Worm (Caenorhabditis elegans) whole organism, young adult: ENCODE data around the gene sdpn-1.
A peak's percentile ranks its signal among the peaks of the same experiment; 100 is the strongest.

ENCODE experiments used
- B0019.2 ChIP-seq: fragments of 200-800 bp; sonication (Bioruptor generic); conservative IDR thresholded peaks from 2 replicates; pipeline ENCODE4 v1.3.6; 2022; ENCODE audit warnings: missing genetic modification reagents, missing genetic modification characterization, missing compliant biosample characterization
- B0261.1 ChIP-seq: sonication (generic microtip); optimal IDR thresholded peaks from 2 replicates; lab custom pipeline; 2016; ENCODE audit warnings: mild to moderate bottlenecking, missing genetic modification characterization, moderate library complexity, missing compliant biosample characterization
- B0336.3 ChIP-seq: fragments of 200-800 bp; sonication (Bioruptor generic); IDR thresholded peaks from 2 replicates; pipeline ENCODE4 v1.3.6; 2022; ENCODE audit warnings: missing genetic modification characterization, missing compliant biosample characterization
- F10E7.11 ChIP-seq: sonication (generic microtip); optimal IDR thresholded peaks from 2 replicates; lab custom pipeline; 2017; ENCODE audit warnings: mild to moderate bottlenecking, missing genetic modification characterization, moderate library complexity, missing compliant biosample characterization
- F23B12.7 ChIP-seq: sonication (generic microtip); optimal IDR thresholded peaks from 2 replicates; lab custom pipeline; 2017; ENCODE audit warnings: missing genetic modification characterization, mild to moderate bottlenecking, missing compliant biosample characterization, antibody characterized with exemption, moderate library complexity; ENCODE audit not compliant: insufficient read depth
- F52B5.7 ChIP-seq: sonication (generic microtip); optimal IDR thresholded peaks from 2 replicates; lab custom pipeline; 2016; ENCODE audit warnings: mild to moderate bottlenecking, missing genetic modification characterization, missing compliant biosample characterization
- F57A8.1 ChIP-seq: fragments of 200-800 bp; sonication (Bioruptor generic); optimal IDR thresholded peaks from 2 replicates; lab custom pipeline; 2018; ENCODE audit warnings: mild to moderate bottlenecking, missing genetic modification characterization, moderate library complexity, missing compliant biosample characterization
- Y53F4B.3 ChIP-seq: fragments of 200-800 bp; sonication (Bioruptor generic); IDR thresholded peaks from 2 replicates; pipeline ENCODE4 v1.3.6; 2022; ENCODE audit warnings: missing genetic modification reagents, missing genetic modification characterization, missing compliant biosample characterization
- Y53G8AR.9 ChIP-seq: fragments of 200-800 bp; sonication (Bioruptor generic); conservative IDR thresholded peaks from 2 replicates; pipeline ENCODE4 v1.3.6; 2022; ENCODE audit warnings: missing genetic modification reagents, missing genetic modification characterization, missing compliant biosample characterization
- Y56A3A.18 ChIP-seq: fragments of 200-800 bp; sonication (Bioruptor generic); IDR thresholded peaks from 2 replicates; pipeline ENCODE4 v1.3.6; 2022; ENCODE audit warnings: missing genetic modification reagents, missing genetic modification characterization, missing compliant biosample characterization
- Y67H2A.10 ChIP-seq: fragments of 200-800 bp; sonication (Bioruptor generic); conservative IDR thresholded peaks from 2 replicates; pipeline ENCODE4 v1.3.6; 2022; ENCODE audit warnings: missing genetic modification reagents, missing genetic modification characterization, missing compliant biosample characterization
- Y95B8A.8 ChIP-seq: fragments of 200-800 bp; sonication (Bioruptor generic); IDR thresholded peaks from 2 replicates; pipeline ENCODE4 v1.3.6; 2022; ENCODE audit warnings: missing genetic modification reagents, missing genetic modification characterization, missing compliant biosample characterization
- athp-1 ChIP-seq: sonication (generic microtip); optimal IDR thresholded peaks from 2 replicates; lab custom pipeline; 2017; ENCODE audit warnings: mild to moderate bottlenecking, missing genetic modification characterization, missing compliant biosample characterization
- attf-5 ChIP-seq: fragments of 200-800 bp; sonication (Bioruptor generic); optimal IDR thresholded peaks from 2 replicates; lab custom pipeline; 2018; ENCODE audit warnings: mild to moderate bottlenecking, missing genetic modification characterization, missing compliant biosample characterization
- bed-1 ChIP-seq: fragments of 200-800 bp; sonication (Bioruptor generic); IDR thresholded peaks from 2 replicates; pipeline ENCODE4 v1.3.6; 2022; ENCODE audit warnings: missing genetic modification reagents, missing genetic modification characterization, missing compliant biosample characterization
- bed-2 ChIP-seq: fragments of 200-800 bp; sonication (Bioruptor generic); IDR thresholded peaks from 2 replicates; pipeline ENCODE4 v1.3.6; 2022; ENCODE audit warnings: missing genetic modification reagents, missing genetic modification characterization, missing compliant biosample characterization
- cebp-2 ChIP-seq: fragments of 200-800 bp; sonication (Bioruptor generic); IDR thresholded peaks from 2 replicates; pipeline ENCODE4 v1.3.6; 2022; ENCODE audit warnings: missing genetic modification characterization, missing compliant biosample characterization
- ceh-100 ChIP-seq: fragments of 200-800 bp; sonication (Bioruptor generic); IDR thresholded peaks from 2 replicates; pipeline ENCODE4 v1.3.6; 2022; ENCODE audit warnings: missing genetic modification reagents, missing genetic modification characterization, missing compliant biosample characterization
- ceh-79 ChIP-seq: sonication (generic microtip); optimal IDR thresholded peaks from 2 replicates; lab custom pipeline; 2017; ENCODE audit warnings: mild to moderate bottlenecking, missing genetic modification characterization, missing compliant biosample characterization
- die-1 ChIP-seq: sonication (generic microtip); optimal IDR thresholded peaks from 2 replicates; lab custom pipeline; 2016; ENCODE audit warnings: missing genotype, mild to moderate bottlenecking, missing genetic modification characterization, missing compliant biosample characterization
- dox-1 ChIP-seq: fragments of 200-800 bp; sonication (Bioruptor generic); IDR thresholded peaks from 2 replicates; pipeline ENCODE4 v1.3.6; 2022; ENCODE audit warnings: missing genetic modification reagents, missing genetic modification characterization, missing compliant biosample characterization
- dpff-1 ChIP-seq: sonication (generic microtip); optimal IDR thresholded peaks from 2 replicates; lab custom pipeline; 2017; ENCODE audit warnings: mild to moderate bottlenecking, missing genetic modification characterization, missing compliant biosample characterization
- egrh-3 ChIP-seq: fragments of 200-800 bp; sonication (Bioruptor generic); IDR thresholded peaks from 2 replicates; pipeline ENCODE4 v1.3.6; 2022; ENCODE audit warnings: missing genetic modification reagents, missing genetic modification characterization, missing compliant biosample characterization
- ets-4 ChIP-seq: fragments of 200-800 bp; sonication (Bioruptor generic); optimal IDR thresholded peaks from 2 replicates; lab custom pipeline; 2018; ENCODE audit warnings: mild to moderate bottlenecking, missing genetic modification characterization, missing compliant biosample characterization
- hlh-12 ChIP-seq: sonication (generic microtip); optimal IDR thresholded peaks from 2 replicates; lab custom pipeline; 2016; ENCODE audit warnings: missing genetic modification characterization, missing compliant biosample characterization
- hlh-26 ChIP-seq: fragments of 200-800 bp; sonication (Bioruptor generic); conservative IDR thresholded peaks from 2 replicates; pipeline ENCODE4 v1.3.6; 2022; ENCODE audit warnings: missing genetic modification reagents, missing genetic modification characterization, missing compliant biosample characterization
- let-526 ChIP-seq: fragments of 200-800 bp; sonication (Bioruptor generic); IDR thresholded peaks from 2 replicates; pipeline ENCODE4 v1.3.6; 2022; ENCODE audit warnings: missing genetic modification reagents, missing genetic modification characterization, missing compliant biosample characterization
- lin-26 ChIP-seq: fragments of 200-800 bp; sonication (Bioruptor generic); IDR thresholded peaks from 2 replicates; pipeline ENCODE4 v1.3.6; 2022; ENCODE audit warnings: missing genetic modification reagents, missing genetic modification characterization, missing compliant biosample characterization
- lsl-1 ChIP-seq: fragments of 200-800 bp; sonication (Bioruptor generic); optimal IDR thresholded peaks from 2 replicates; lab custom pipeline; 2018; ENCODE audit warnings: mild to moderate bottlenecking, missing genetic modification characterization, moderate library complexity, missing compliant biosample characterization
- madf-10 ChIP-seq: sonication (generic microtip); optimal IDR thresholded peaks from 2 replicates; lab custom pipeline; 2016; ENCODE audit warnings: mild to moderate bottlenecking, missing genetic modification characterization, missing compliant biosample characterization
- madf-6 ChIP-seq: fragments of 200-800 bp; sonication (Bioruptor generic); IDR thresholded peaks from 2 replicates; pipeline ENCODE4 v1.3.6; 2022; ENCODE audit warnings: missing genetic modification reagents, missing genetic modification characterization, missing compliant biosample characterization
- mcd-1 ChIP-seq: fragments of 200-800 bp; sonication (Bioruptor generic); IDR thresholded peaks from 2 replicates; pipeline ENCODE4 v1.3.6; 2022; ENCODE audit warnings: missing genetic modification reagents, missing genetic modification characterization, missing compliant biosample characterization
- nfya-2 ChIP-seq: fragments of 200-800 bp; sonication (Bioruptor generic); IDR thresholded peaks from 2 replicates; pipeline ENCODE4 v1.3.6; 2022; ENCODE audit warnings: missing genetic modification reagents, missing genetic modification characterization, missing compliant biosample characterization
- nhr-90 ChIP-seq: sonication (generic microtip); optimal IDR thresholded peaks from 2 replicates; lab custom pipeline; 2016; ENCODE audit warnings: missing genotype, mild to moderate bottlenecking, missing genetic modification characterization, missing compliant biosample characterization
- pbrm-1 ChIP-seq: fragments of 200-800 bp; sonication (Bioruptor generic); IDR thresholded peaks from 2 replicates; pipeline ENCODE4 v1.3.6; 2022; ENCODE audit warnings: missing genetic modification reagents, missing genetic modification characterization, missing compliant biosample characterization
- pha-4 ChIP-seq: fragments of 150-350 bp; sonication (generic microtip); optimal IDR thresholded peaks from 2 replicates; lab custom pipeline; 2014; ENCODE audit warnings: missing biosample characterization, missing genetic modification reagents, missing genetic modification characterization
- repo-1 ChIP-seq: sonication (generic microtip); optimal IDR thresholded peaks from 2 replicates; lab custom pipeline; 2017; ENCODE audit warnings: mild to moderate bottlenecking, missing genetic modification characterization, missing compliant biosample characterization
- snpc-3.4 ChIP-seq: sonication (generic microtip); optimal IDR thresholded peaks from 2 replicates; lab custom pipeline; 2017; ENCODE audit warnings: missing genetic modification characterization, mild to moderate bottlenecking, missing compliant biosample characterization, antibody characterized with exemption, moderate library complexity, missing genotype, missing genetic modification reagents
- snpc-4 ChIP-seq, 5 experiments: fragments of 150-350 bp in 1 of 5; sonication (generic microtip) in 4 of 5; optimal IDR thresholded peaks; 2 replicates each; lab custom pipeline; 2014 to 2018; ENCODE audit warnings: missing genetic modification characterization in 5 of 5, missing biosample characterization in 3 of 5, antibody characterized with exemption in 2 of 5, mild to moderate bottlenecking in 2 of 5, missing compliant biosample characterization in 2 of 5, missing genotype in 2 of 5, moderate library complexity in 2 of 5, missing genetic modification reagents in 1 of 5
- tlf-1 ChIP-seq: fragments of 200-800 bp; sonication (Bioruptor generic); optimal IDR thresholded peaks from 2 replicates; lab custom pipeline; 2018; ENCODE audit warnings: mild to moderate bottlenecking, missing genetic modification characterization, missing compliant biosample characterization
- unc-130 ChIP-seq: sonication (generic microtip); optimal IDR thresholded peaks from 2 replicates; lab custom pipeline; 2016; ENCODE audit warnings: missing genetic modification reagents, missing genetic modification characterization, missing compliant biosample characterization
- zfh-2 ChIP-seq: fragments of 200-800 bp; sonication (Bioruptor generic); conservative IDR thresholded peaks from 2 replicates; pipeline ENCODE4 v1.3.6; 2022; ENCODE audit warnings: missing genetic modification reagents, missing genetic modification characterization, missing compliant biosample characterization
- ztf-18 ChIP-seq: sonication (generic microtip); optimal IDR thresholded peaks from 2 replicates; lab custom pipeline; 2016; ENCODE audit warnings: missing genotype, mild to moderate bottlenecking, missing genetic modification characterization, missing compliant biosample characterization
- ztf-22 ChIP-seq: fragments of 200-800 bp; sonication (Bioruptor generic); optimal IDR thresholded peaks from 2 replicates; lab custom pipeline; 2018; ENCODE audit warnings: mild to moderate bottlenecking, missing genetic modification characterization, moderate library complexity, missing compliant biosample characterization
- ztf-25 ChIP-seq: fragments of 200-800 bp; sonication (Bioruptor generic); IDR thresholded peaks from 2 replicates; pipeline ENCODE4 v1.3.6; 2022; ENCODE audit warnings: missing genetic modification reagents, missing genetic modification characterization, missing compliant biosample characterization
- ztf-28 ChIP-seq: fragments of 200-800 bp; sonication (Bioruptor generic); IDR thresholded peaks from 2 replicates; pipeline ENCODE4 v1.3.6; 2022; ENCODE audit warnings: missing genetic modification reagents, missing genetic modification characterization, missing compliant biosample characterization
- ztf-6 ChIP-seq: fragments of 200-800 bp; sonication (Bioruptor generic); IDR thresholded peaks from 2 replicates; pipeline ENCODE4 v1.3.6; 2022; ENCODE audit warnings: missing genetic modification reagents, missing genetic modification characterization, missing compliant biosample characterization

Gene sdpn-1

ce11 chrX:8021609-8022008 is 23.6 kb upstream of the sdpn-1 start (continued):
- TF ChIP-seq let-526 (GFP tag; lab: Robert Waterston, UW) (peak; percentile 40; the same call in 1 of the 2 replicates), nhr-90 (tag; lab: Kevin White, UChicago) (no peak), ztf-28 (GFP tag; lab: Robert Waterston, UW) (no peak), dox-1 (GFP tag; lab: Robert Waterston, UW) (peak; percentile 54; the same call in 1 of the 2 replicates), die-1 (tag; lab: Kevin White, UChicago) (no peak), pha-4 (tag; lab: Kevin White, UChicago) (no peak), B0019.2 (GFP tag; lab: Robert Waterston, UW) (no peak), nfya-2 (GFP tag; lab: Robert Waterston, UW) (no peak), bed-2 (GFP tag; lab: Robert Waterston, UW) (no peak), ztf-22 (GFP tag; lab: Kevin White, UChicago) (no peak), cebp-2 (no peak), ceh-100 (GFP tag; lab: Robert Waterston, UW) (no peak)

ce11 chrX:8019665-8020064 is 21.6 kb upstream of the sdpn-1 start:
- TF ChIP-seq B0261.1 (peak; percentile 12), madf-6 (GFP tag; lab: Robert Waterston, UW) (peak; percentile 41; the same call in 1 of the 2 replicates), unc-130 (GFP tag; lab: Kevin White, UChicago) (no peak), F23B12.7 (tag; lab: Kevin White, UChicago) (peak; percentile 24), dpff-1 (no peak), madf-10 (tag; lab: Kevin White, UChicago) (peak; percentile 70), pbrm-1 (GFP tag; lab: Robert Waterston, UW) (peak; percentile 80), Y95B8A.8 (peak; percentile 77; the same call in 1 of the 2 replicates), Y53G8AR.9 (GFP tag; lab: Robert Waterston, UW) (peak; percentile 56; the same call in 1 of the 2 replicates), dox-1 (GFP tag; lab: Robert Waterston, UW) (peak; percentile 87), bed-1 (GFP tag; lab: Robert Waterston, UW) (no peak), repo-1 (tag; lab: Kevin White, UChicago) (peak; percentile 63), athp-1 (no peak), F10E7.11 (tag; lab: Kevin White, UChicago) (no peak), lsl-1 (GFP tag; lab: Kevin White, UChicago) (no peak), hlh-12 (no peak), zfh-2 (GFP tag; lab: Robert Waterston, UW) (peak; percentile 97), F52B5.7 (peak; percentile 75), ztf-18 (peak; percentile 40), F57A8.1 (GFP tag; lab: Kevin White, UChicago) (no peak), Y67H2A.10 (GFP tag; lab: Robert Waterston, UW) (no peak), tlf-1 (GFP tag; lab: Kevin White, UChicago) (peak; percentile 45), snpc-4 (GFP tag; optimal IDR thresholded peaks at IDR 0.05; lab: Kevin White, UChicago) (no peak), snpc-4 (tag; optimal IDR thresholded peaks at IDR 0.05; lab: Kevin White, UChicago) (peak in 3 of 4 experiments; percentile 15 to 51 (median 21)), attf-5 (peak; percentile 48), Y53F4B.3 (no peak), ceh-79 (tag; lab: Kevin White, UChicago) (peak; percentile 29), mcd-1 (GFP tag; lab: Robert Waterston, UW) (peak; percentile 58), B0336.3 (GFP tag; lab: Robert Waterston, UW) (peak; percentile 74), Y56A3A.18 (GFP tag; lab: Robert Waterston, UW) (0 out of 2 replicates have a peak, but pooled peaks have one; percentile 44), ztf-25 (GFP tag; lab: Robert Waterston, UW) (0 out of 2 replicates have a peak, but pooled peaks have one; percentile 33), hlh-26 (GFP tag; lab: Robert Waterston, UW) (no peak), egrh-3 (GFP tag; lab: Robert Waterston, UW) (peak; percentile 83), lin-26 (GFP tag; lab: Robert Waterston, UW) (no peak), snpc-3.4 (tag; lab: Kevin White, UChicago) (no peak), ets-4 (GFP tag; lab: Kevin White, UChicago) (peak; percentile 37), ztf-6 (GFP tag; lab: Robert Waterston, UW) (0 out of 2 replicates have a peak, but pooled peaks have one; percentile 28)
